Fruit fly (Drosophila melanogaster): ENCODE data around the gene CG10383.

DNA sequence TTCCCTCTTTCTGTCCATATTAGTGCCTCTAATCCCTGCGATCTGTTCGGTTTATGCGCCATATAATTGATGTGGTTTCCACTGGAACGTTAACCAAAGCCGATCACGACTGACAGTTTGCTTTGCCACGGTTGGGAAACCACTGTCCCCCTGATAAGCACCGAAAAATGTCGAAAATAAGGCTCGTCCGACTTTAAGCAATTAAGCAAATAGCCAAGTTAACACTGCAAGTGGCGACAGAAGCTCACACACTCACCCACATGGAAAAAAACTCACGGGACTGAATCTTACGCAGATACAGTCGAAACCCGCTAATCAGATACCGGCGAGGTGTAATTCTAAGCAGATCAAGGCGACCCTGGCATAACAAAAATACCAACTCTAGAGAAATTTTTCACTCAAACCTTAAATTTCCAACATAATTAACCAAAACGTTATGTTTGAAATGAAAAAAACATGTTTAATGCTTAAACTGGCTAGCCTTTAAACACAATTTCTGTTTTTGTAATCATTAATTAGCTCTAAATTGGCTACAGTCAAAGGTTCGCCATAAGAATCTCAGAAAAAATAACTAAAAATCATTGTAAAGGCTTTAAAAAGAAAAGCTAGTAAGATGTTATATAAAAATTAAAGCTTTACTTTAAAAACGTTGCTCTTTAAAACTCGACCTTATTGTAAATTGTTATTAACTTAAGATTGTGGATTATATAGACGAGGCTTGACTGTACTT is 17.3 kb downstream of the CG10383 start:
- TF ChIP-seq CG8478 (optimal IDR thresholded peaks at IDR 0.05) (no peak), CTCF (optimal IDR thresholded peaks at IDR 0.05) (no peak)
